Worm (Caenorhabditis elegans) whole organism, L2 larva: ENCODE results near the gene fbxc-17.

ENCODE experiments used
- alr-1 ChIP-seq: fragments of 150-350 bp; optimal IDR thresholded peaks from 2 replicates; lab custom pipeline; 2014; ENCODE audit warnings: missing biosample characterization, missing genetic modification characterization
- snpc-4 ChIP-seq: fragments of 150-350 bp; optimal IDR thresholded peaks from 2 replicates; lab custom pipeline; 2014; ENCODE audit warnings: missing biosample characterization, missing genetic modification characterization

ce11 chrII:932718-933117, 46.3 kb downstream of the fbxc-17 start, which contains the start of gene acs-15:
- no peak for TF ChIP-seq alr-1 (tag; lab: Kevin White, UChicago)
- TF ChIP-seq snpc-4 (tag; lab: Kevin White, UChicago): no peak
